Fruit fly (Drosophila melanogaster) whole organism, prepupa: ENCODE data around the gene Gr93d.
A peak's percentile ranks its signal among the peaks of the same experiment; 100 is the strongest.

Experiments
- Blimp-1 ChIP-seq: fragments of 200-800 bp; sonication (Bioruptor generic); optimal IDR thresholded peaks from 3 replicates; lab custom pipeline; 2017; ENCODE audit warnings: missing biosample characterization, missing genetic modification characterization, mild to moderate bottlenecking, moderate library complexity, missing genetic modification reagents
- CG10631 ChIP-seq: fragments of 200-800 bp; sonication (Bioruptor generic); optimal IDR thresholded peaks from 2 replicates; lab custom pipeline; 2016; ENCODE audit warnings: missing biosample characterization, missing genetic modification characterization
- CG11762 ChIP-seq: fragments of 200-800 bp; sonication (Bioruptor generic); optimal IDR thresholded peaks from 3 replicates; lab custom pipeline; 2016; ENCODE audit warnings: missing biosample characterization, missing genetic modification characterization; ENCODE audit not compliant: insufficient read depth
- CG16779 ChIP-seq: fragments of 200-800 bp; sonication (Bioruptor generic); optimal IDR thresholded peaks from 3 replicates; lab custom pipeline; 2017; ENCODE audit warnings: missing biosample characterization, mild to moderate bottlenecking, missing genetic modification characterization
- CG31627 ChIP-seq: fragments of 200-800 bp; sonication (Bioruptor generic); optimal IDR thresholded peaks from 3 replicates; lab custom pipeline; 2016; ENCODE audit warnings: missing biosample characterization, missing genetic modification characterization
- CG6163 ChIP-seq: fragments of 200-800 bp; sonication (Bioruptor generic); IDR thresholded peaks from 3 replicates; pipeline ENCODE4 v1.3.6; 2022; ENCODE audit warnings: missing biosample characterization, missing genetic modification characterization
- Eip78C ChIP-seq: fragments of 200-800 bp; sonication (Bioruptor generic); peaks from one replicate; lab custom pipeline; 2016; ENCODE audit warnings: missing biosample characterization, missing genetic modification characterization
- Ets21C ChIP-seq: fragments of 200-800 bp; sonication (Bioruptor generic); optimal IDR thresholded peaks from 3 replicates; lab custom pipeline; 2016; ENCODE audit warnings: missing biosample characterization, missing genetic modification characterization
- Ets96B ChIP-seq: fragments of 200-800 bp; optimal IDR thresholded peaks from 2 replicates; lab custom pipeline; 2019; ENCODE audit warnings: missing biosample characterization, mild to moderate bottlenecking, missing genetic modification characterization, moderate library complexity
- Met ChIP-seq: fragments of 200-800 bp; sonication (Bioruptor generic); optimal IDR thresholded peaks from 3 replicates; lab custom pipeline; 2016; ENCODE audit warnings: missing biosample characterization, missing genetic modification characterization
- Sox14 ChIP-seq: fragments of 200-800 bp; sonication (Bioruptor generic); optimal IDR thresholded peaks from 3 replicates; lab custom pipeline; 2016; ENCODE audit warnings: missing biosample characterization, missing genetic modification characterization
- Sox15 ChIP-seq: fragments of 200-800 bp; sonication (Bioruptor generic); optimal IDR thresholded peaks from 3 replicates; lab custom pipeline; 2016; ENCODE audit warnings: missing biosample characterization, missing genetic modification characterization
- dac ChIP-seq: fragments of 200-800 bp; sonication (Bioruptor generic); optimal IDR thresholded peaks from 2 replicates; lab custom pipeline; 2017; ENCODE audit warnings: missing biosample characterization, mild to moderate bottlenecking, missing genetic modification characterization
- topi ChIP-seq: fragments of 200-800 bp; sonication (Bioruptor generic); optimal IDR thresholded peaks from 3 replicates; lab custom pipeline; 2016; ENCODE audit warnings: missing biosample characterization, missing genetic modification characterization

DNA sequence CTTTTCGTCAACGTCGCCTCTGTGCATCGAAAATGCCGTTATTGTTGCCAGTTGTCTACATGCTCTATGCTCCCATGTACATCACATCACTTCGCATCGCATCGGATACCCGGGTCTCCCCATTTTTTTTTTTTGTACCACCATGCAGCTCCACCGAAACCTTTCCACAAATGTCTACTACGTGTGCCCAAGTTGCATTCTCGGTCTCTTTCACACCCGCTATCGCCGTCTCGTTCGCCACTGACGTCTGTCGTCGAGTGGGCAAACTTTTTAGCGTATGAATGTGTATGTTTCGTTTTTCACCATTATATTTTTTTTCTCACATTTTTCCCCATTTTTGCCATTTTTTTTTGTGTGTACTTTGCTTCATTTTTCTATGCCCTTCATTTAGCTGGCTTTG, 46.0 kb upstream of the Gr93d start:
- TF ChIP-seq Met (GFP tag; lab: Kevin White, UChicago) = no peak
- TF ChIP-seq Eip78C (GFP tag; lab: Kevin White, UChicago) = peak; percentile 55
- TF ChIP-seq CG10631 (GFP tag; lab: Kevin White, UChicago) = no peak
- no peak for TF ChIP-seq Ets21C
- TF ChIP-seq dac (GFP tag; lab: Kevin White, UChicago) = no peak
- no peak for TF ChIP-seq CG16779 (tag; lab: Kevin White, UChicago)
- TF ChIP-seq Ets96B (tag; lab: Kevin White, UChicago) = no peak
- peak; percentile 56; the same call in 2 of the 3 replicates for TF ChIP-seq CG6163 (GFP tag; lab: Robert Waterston, UW)
- TF ChIP-seq CG31627 = no peak
- no peak for TF ChIP-seq Sox15 (GFP tag; lab: Kevin White, UChicago)
- TF ChIP-seq topi (GFP tag; lab: Kevin White, UChicago) = no peak
- TF ChIP-seq CG11762 = no peak
- no peak for TF ChIP-seq Blimp-1 (GFP tag; lab: Kevin White, UChicago)
- TF ChIP-seq Sox14 (GFP tag; lab: Kevin White, UChicago) = no peak
